Worm (Caenorhabditis elegans) whole organism, L4/young adult: ENCODE measurements around the gene F58H1.7.

Experiments used
- W03F9.2 ChIP-seq: fragments of 150-350 bp; optimal IDR thresholded peaks from 2 replicates; lab custom pipeline; 2014; ENCODE audit warnings: missing biosample characterization, missing genetic modification characterization
- dao-5 ChIP-seq: sonication (generic microtip); optimal IDR thresholded peaks from 2 replicates; lab custom pipeline; 2016; ENCODE audit warnings: missing genotype, missing genetic modification characterization, moderate library complexity, missing compliant biosample characterization
- him-1 ChIP-seq: sonication (generic microtip); optimal IDR thresholded peaks from 2 replicates; lab custom pipeline; 2016; ENCODE audit warnings: missing genotype, missing genetic modification reagents, missing genetic modification characterization, missing compliant biosample characterization

Gene F58H1.7

DNA sequence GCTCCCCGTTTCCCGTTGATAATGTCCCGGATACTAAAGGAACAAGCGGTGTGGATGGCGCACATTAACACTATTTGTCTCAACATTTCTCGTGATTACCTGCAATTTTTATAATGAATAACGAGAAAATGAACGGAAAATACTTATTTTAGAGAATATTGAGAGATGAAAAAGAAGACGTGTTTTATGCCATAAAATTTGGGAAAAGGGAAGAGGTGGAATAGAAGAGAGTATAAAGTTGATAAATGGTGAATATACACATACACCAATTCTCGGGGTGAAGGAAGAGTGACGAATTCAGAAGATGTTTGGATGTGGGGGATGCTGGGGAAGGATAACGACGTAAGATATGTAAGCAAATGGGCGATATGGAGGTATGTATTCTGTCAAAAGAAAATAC lies at the start of gene F58H1.7:
Gene F58H1.7, minus strand, starts transcription at position 101 of the 400 bp plus-strand sequence.
- TF ChIP-seq dao-5 (no peak), him-1 (tag; lab: Kevin White, UChicago) (no peak), W03F9.2 (tag; lab: Kevin White, UChicago) (no peak)

DNA sequence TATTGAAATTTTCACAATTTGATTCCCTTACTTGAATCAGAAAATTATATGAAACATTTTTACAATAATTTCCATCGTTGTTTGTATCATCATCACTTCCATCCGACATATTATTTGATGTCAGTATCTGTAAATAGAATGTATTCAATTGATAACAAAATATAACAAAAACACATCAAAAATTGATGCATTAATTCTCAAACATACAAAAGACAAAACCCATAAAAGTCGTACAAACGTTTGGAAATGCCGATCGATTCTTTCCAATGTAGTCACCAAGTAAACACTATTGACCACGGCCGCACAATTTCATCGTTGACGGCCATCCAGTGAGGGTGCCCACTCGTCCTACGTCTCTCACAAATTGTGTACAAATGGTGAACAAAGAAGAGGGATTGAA lies 48.7 kb upstream of the F58H1.7 start, which contains the start of gene add-2:
Gene add-2, minus strand, starts transcription at position 109 of the 400 bp plus-strand sequence.
- TF ChIP-seq him-1 (tag; lab: Kevin White, UChicago) (no peak), W03F9.2 (tag; lab: Kevin White, UChicago) (no peak)

DNA sequence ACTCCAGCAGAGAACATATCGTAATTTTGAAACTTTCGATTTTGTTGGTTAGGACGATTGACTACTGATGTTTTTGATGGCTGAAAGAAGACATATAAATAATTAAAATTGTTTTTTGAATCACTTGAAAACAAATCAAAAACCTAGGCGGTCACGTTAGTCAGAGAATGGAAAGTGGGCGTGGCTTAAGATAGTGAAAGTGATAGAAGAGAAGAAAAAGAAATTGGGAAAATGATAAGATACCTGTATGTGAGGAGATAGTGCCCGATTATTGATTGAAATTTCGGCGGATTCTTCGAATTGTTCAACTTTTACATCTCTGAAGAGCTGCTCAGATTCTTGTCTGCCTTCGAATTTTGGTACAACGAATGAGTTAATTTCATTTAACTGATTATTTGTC lies 47.1 kb upstream of the F58H1.7 start:
- TF ChIP-seq dao-5 (no peak), him-1 (tag; lab: Kevin White, UChicago) (no peak), W03F9.2 (tag; lab: Kevin White, UChicago) (no peak)

DNA sequence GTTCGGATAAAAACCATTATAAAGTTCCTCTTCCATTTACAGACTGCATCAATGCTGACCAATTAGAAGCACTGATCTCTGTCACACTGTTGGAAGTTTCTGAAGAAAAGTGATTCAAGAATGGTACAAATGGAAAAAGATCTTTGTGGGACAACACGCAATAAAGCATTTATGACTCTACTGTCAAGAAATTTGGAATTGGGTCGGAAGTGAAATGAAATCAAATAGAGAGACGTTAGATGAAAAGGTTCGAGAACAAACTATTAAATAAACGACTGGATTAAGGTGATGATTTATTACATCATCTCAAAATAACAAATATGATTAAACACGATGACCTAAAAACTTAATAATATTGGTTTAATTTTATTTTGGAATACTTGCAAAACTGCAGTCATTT lies 41.9 kb upstream of the F58H1.7 start, which contains the start of gene F57F5.3:
Gene F57F5.3, minus strand, starts transcription at position 101 of the 400 bp plus-strand sequence.
- no peak for TF ChIP-seq dao-5
- no peak for TF ChIP-seq him-1 (tag; lab: Kevin White, UChicago)
- TF ChIP-seq W03F9.2 (tag; lab: Kevin White, UChicago): no peak

DNA sequence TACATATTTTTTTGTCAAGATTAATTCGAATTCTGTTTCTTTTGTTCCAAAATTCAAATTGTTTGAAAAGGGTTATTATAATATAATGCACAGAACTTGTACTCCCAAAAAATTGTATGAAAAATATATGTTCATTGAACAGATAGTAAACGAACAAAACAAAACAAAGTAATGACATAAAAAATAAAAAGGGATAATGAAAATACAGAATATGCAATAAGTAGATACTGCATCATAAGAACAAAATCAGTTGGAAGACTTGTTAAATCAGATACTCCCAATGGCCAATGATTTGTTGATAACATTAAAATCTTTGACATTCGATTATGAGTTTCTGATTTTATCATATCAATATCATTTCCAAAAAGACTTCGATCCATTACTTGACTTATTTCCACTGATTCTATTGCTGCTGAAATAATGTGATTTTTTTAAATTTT lies 39.9 kb upstream of the F58H1.7 start:
- TF ChIP-seq him-1 (tag; lab: Kevin White, UChicago) (no peak), W03F9.2 (tag; lab: Kevin White, UChicago) (no peak)

DNA sequence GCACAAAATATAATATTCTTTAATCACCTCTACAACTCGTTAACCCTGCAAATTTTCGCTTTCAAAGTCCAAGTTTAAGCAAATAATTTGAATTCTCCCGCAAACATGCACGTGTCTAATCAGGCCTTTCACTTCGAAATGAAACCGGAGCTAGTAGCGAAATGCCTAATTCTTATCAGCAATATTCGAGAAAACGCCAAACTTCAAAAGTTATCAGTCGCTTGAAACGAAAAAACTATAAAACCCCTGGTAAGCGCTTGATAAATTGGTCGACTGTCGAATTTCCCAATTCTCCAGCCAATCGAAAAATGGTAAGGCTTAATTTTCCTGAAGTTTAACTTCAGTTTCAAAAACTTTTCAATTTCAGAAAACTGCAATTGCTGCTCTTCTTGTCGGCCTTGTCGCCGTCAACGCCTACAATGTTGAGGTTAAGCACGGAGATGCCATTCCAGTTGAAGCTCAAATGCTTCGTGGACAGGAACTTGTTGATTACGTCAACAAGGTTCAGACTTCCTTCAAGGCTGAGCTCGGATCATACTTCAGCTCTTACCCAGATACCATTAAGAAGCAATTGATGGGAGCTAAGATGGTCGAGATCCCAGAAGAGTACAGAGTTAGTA lies 38.4 kb upstream of the F58H1.7 start, which contains the start of gene cpr-9:
Gene cpr-9, plus strand, starts transcription at position 188 of the 620 bp plus-strand sequence.
- TF ChIP-seq W03F9.2 (tag; lab: Kevin White, UChicago): peak; percentile 30
- no peak for TF ChIP-seq him-1 (tag; lab: Kevin White, UChicago)

DNA sequence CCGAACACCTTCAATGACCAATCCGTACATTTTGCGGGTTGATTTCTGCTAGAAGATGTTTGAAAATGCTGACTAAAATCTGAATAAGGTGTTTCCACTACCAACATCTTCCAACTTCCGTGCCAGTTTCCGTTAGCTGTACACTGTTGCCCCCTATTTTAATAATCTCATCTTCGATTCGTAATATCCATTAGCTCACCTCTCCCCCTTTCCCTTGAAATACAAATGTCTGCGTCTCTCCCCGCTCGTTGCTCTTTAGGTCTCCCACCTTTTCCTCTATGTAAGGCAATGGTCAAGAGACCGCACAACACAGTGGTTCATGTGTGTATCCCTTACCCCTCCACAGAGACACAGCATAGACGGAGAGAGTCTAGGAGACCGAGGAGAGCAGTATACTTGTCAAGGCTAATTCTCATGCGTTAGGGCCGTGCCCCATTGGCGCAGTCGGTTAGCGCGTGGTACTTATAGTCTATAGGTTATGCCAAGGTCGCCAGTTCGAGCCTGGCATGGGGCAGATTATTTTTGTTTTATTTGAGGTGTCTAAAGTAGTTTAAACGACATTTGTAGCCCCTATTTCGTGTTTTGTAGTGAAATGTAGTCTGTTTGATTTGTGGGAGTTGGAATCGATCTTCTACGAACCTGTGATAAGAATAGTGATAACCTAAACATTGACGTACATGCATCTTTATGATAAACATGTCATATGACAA lies 37.3 kb upstream of the F58H1.7 start, which contains the start of gene gcy-33:
Gene gcy-33, minus strand, starts transcription at position 51 of the 710 bp plus-strand sequence.
- TF ChIP-seq W03F9.2 (tag; lab: Kevin White, UChicago): peak; percentile 62
- TF ChIP-seq dao-5: peak; percentile 94
- TF ChIP-seq him-1 (tag; lab: Kevin White, UChicago): peak; percentile 48

DNA sequence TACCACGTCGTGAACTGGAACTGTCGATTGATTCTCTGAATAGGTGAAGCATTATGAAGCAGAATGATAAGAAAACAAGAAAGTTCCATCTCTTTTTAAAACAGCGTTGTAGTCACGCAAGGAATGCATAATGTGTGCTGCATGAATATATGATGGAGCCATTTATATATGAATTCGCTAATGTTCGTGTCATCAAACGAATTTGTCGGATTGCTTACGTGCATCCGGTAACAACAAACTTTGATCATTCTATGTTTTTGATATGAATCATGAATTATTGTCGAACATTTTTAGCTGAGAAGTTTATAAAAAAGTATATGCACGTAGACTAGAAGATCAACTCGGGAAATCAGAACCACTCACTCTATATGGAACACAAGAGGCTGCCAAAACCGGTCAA lies 32.8 kb upstream of the F58H1.7 start:
- TF ChIP-seq him-1 (tag; lab: Kevin White, UChicago) (no peak), dao-5 (no peak), W03F9.2 (tag; lab: Kevin White, UChicago) (no peak)

DNA sequence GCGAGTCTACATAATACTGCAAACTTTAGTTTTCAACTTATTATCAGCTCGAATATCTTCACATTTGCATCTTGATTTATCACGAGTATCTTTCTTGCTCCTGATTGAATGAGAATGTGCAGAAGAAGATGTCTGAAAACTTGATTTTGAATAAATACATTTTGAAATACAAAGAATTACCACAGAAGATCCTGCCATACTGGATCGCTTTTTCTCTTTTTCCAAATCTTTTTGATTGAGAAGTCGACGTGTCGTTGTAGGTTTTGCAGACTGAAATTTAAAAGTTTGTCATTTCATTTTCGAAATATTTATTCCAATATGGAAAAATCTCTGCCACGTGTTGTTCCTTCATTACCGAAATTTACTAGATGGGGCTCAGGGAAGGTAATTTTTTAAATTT lies 31.2 kb upstream of the F58H1.7 start, which contains the start of gene C52E4.12:
Gene C52E4.12, plus strand, starts transcription at position 301 of the 400 bp plus-strand sequence.
- TF ChIP-seq W03F9.2 (tag; lab: Kevin White, UChicago) (no peak), dao-5 (no peak), him-1 (tag; lab: Kevin White, UChicago) (no peak)

DNA sequence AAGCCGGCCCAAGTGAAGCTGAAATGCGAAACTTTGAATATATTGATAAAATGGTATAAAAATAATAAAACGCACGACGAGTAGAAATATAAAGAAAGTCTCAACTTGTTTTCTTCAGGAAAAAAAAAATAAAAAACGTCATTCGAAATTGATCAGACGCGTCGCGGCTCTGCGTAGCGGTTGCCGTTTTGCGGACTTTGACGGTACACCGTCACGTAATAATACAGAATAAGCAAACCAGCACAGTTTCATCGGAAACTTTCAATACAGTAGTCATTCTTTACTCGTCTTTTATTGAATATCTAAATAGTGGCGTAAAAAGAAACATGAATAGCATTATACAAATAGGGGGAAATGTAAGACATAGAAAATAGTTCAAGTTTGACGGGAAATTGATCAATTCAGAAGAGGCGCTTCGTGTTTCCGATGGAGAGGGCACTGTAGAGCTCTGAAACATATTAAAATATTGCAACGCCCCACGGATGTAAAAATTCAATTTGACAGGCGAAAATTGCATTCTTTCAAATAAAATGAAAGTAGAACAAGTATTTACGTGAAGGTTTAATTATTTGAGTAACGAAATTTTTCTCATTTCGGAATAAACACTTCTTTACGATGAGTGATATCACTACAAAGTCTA lies 29.2 kb upstream of the F58H1.7 start, which contains the start of the genes cyl-1 and C52E4.7:
Gene cyl-1, minus strand, starts transcription at position 18 of the 640 bp plus-strand sequence.
Gene C52E4.7, plus strand, starts transcription at position 590 of the 640 bp plus-strand sequence.
- TF ChIP-seq him-1 (tag; lab: Kevin White, UChicago) (no peak), dao-5 (no peak), W03F9.2 (tag; lab: Kevin White, UChicago) (peak; percentile 51)

DNA sequence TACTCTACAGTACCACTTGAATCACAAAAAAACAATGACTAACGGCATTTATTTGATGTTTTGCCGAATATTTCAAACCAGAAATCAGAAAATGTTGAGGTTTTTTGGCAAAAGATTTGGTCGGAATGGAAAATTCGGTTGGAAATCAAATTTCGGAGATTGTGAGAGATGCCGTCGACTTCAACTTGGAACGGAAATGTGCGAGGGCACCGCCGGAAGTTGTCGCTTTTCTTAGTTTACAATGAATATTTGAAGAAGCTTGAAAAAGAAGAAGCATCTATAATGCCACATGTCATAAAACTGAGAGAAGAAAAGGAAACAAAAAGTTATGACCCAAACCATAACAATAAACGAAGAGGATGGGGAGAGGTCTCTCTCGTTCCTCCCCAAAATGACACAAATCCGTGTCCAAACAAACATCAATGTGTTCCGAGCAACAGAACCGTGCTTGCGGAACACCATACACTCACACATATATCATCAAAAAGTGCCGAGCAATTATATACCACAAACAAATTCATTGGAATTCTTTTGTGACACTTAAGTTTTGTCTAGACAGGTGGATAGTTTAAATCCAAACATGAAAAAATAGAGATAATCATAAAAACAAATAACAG lies 26.0 kb upstream of the F58H1.7 start:
- TF ChIP-seq him-1 (tag; lab: Kevin White, UChicago): no peak
- no peak for TF ChIP-seq W03F9.2 (tag; lab: Kevin White, UChicago)
- no peak for TF ChIP-seq dao-5

DNA sequence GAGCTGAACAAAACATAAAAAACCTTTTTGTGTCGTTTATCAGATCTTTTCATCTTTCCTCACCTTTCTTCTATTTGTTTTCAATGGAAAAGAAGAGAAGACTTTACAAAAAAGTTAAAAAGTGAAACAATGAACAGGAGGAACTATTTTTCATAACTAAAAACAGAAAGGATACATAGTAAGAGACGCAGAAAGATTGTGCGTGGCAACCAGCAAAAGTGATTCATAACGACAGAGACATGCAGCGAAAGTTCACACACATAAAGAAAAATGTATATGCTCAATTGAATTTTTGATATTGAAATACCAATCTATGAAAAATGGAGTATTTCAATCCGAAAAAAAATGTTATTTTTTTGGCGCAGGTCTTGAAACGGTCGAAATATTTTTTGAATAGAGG lies 25.2 kb upstream of the F58H1.7 start:
- TF ChIP-seq dao-5 (no peak), W03F9.2 (tag; lab: Kevin White, UChicago) (no peak), him-1 (tag; lab: Kevin White, UChicago) (no peak)
